In the genomic region with DNA sequence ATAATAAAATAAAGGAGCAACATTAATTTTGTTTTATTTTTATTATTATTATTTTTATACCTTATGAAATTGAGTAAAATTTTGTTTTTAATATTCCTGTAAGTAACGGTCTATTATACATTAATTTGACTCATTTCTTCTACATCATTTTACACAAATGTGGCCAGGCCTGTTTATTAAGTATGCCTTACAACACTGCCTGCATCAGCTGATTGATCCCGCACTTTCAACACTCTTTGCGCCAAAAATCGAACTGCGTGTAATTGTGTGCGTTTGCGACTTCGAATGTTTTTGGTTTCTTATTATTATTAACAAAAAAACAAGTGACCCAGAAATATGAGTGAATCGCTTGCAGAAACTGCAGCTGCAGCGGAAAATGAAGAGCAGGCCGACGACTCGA, we compare ENCODE assay signal across 1 fruit fly cellular context.
TF ChIP-seq lines count a peak whose summit lies in the region.

A gene (plus strand): TSS at position 185 of the 400 bp plus-strand sequence.

TF ChIP-seq in whole organism, embryonic, 481 proteins besides CTCF, POLR2A, EP300 and RAD21 (continued from another document):
- peak; percentile 23 for TF ChIP-seq CG9609 (GFP tag; optimal IDR thresholded peaks at IDR 0.05; lab: Kevin White, UChicago)
- peak; percentile 25 for TF ChIP-seq CG13424 (tag; optimal IDR thresholded peaks at IDR 0.05; lab: Kevin White, UChicago)
- no peak for TF ChIP-seq CG5180 (GFP tag; optimal IDR thresholded peaks at IDR 0.05; lab: Kevin White, UChicago)
- TF ChIP-seq bigmax (GFP tag; optimal IDR thresholded peaks at IDR 0.05; lab: Kevin White, UChicago) = no peak
- TF ChIP-seq MBD-R2 (GFP tag; IDR thresholded peaks at IDR 0.05; lab: Robert Waterston, UW) = peak; percentile 86
- TF ChIP-seq CG9215 (GFP tag; IDR thresholded peaks at IDR 0.05; lab: Robert Waterston, UW) = no peak
- peak; percentile 40 to 43 for TF ChIP-seq chif (GFP tag; optimal IDR thresholded peaks at IDR 0.05; lab: Kevin White, UChicago)
- TF ChIP-seq CG7839 (tag; optimal IDR thresholded peaks at IDR 0.05; lab: Kevin White, UChicago) = no peak
- no peak for TF ChIP-seq zf30C (GFP tag; optimal IDR thresholded peaks at IDR 0.05; lab: Kevin White, UChicago)
- TF ChIP-seq CG1792 (GFP tag; optimal IDR thresholded peaks at IDR 0.05; lab: Kevin White, UChicago) = no peak
- TF ChIP-seq ranshi (GFP tag; IDR thresholded peaks at IDR 0.05; lab: Robert Waterston, UW) = 0 out of 2 replicates have a peak, but pooled peaks have one; percentile 11
- TF ChIP-seq scrt (GFP tag; optimal IDR thresholded peaks at IDR 0.05; lab: Kevin White, UChicago) = no peak
- no peak for TF ChIP-seq Drgx (GFP tag; IDR thresholded peaks at IDR 0.05; lab: Robert Waterston, UW)
- no peak for TF ChIP-seq Lim3 (GFP tag; IDR thresholded peaks at IDR 0.05; lab: Robert Waterston, UW)
- no peak for TF ChIP-seq CG14441 (GFP tag; IDR thresholded peaks at IDR 0.05; lab: Robert Waterston, UW)
- TF ChIP-seq CG9932 (GFP tag; IDR thresholded peaks at IDR 0.05; lab: Robert Waterston, UW) = peak; percentile 73
- peak; percentile 27 for TF ChIP-seq maf-S (GFP tag; optimal IDR thresholded peaks at IDR 0.05; lab: Kevin White, UChicago)
- peak; percentile 30 for TF ChIP-seq BEAF-32 (GFP tag; optimal IDR thresholded peaks at IDR 0.05; lab: Kevin White, UChicago)
- TF ChIP-seq gsb (GFP tag; IDR thresholded peaks at IDR 0.05; lab: Robert Waterston, UW) = no peak
- TF ChIP-seq sob (GFP tag; IDR thresholded peaks at IDR 0.05; lab: Robert Waterston, UW) = peak; percentile 80
- TF ChIP-seq dysf (GFP tag; IDR thresholded peaks at IDR 0.05; lab: Robert Waterston, UW) = peak; percentile 30; the same call in 1 of the 3 replicates
- TF ChIP-seq bowl (GFP tag; IDR thresholded peaks at IDR 0.05; lab: Robert Waterston, UW) = no peak
- TF ChIP-seq amos (GFP tag; IDR thresholded peaks at IDR 0.05; lab: Robert Waterston, UW; ENCODE audit: partially characterized antibody) = peak; percentile 74
- TF ChIP-seq z (GFP tag; IDR thresholded peaks at IDR 0.05; lab: Robert Waterston, UW) = no peak
- TF ChIP-seq CG11723 (GFP tag; optimal IDR thresholded peaks at IDR 0.05; lab: Kevin White, UChicago) = no peak
- TF ChIP-seq CG10462 (GFP tag; optimal IDR thresholded peaks at IDR 0.05; lab: Kevin White, UChicago) = peak; percentile 47
- peak; percentile 96 for TF ChIP-seq Ets65A (GFP tag; lab: Kevin White, UChicago)
- TF ChIP-seq chn (GFP tag; optimal IDR thresholded peaks at IDR 0.05; lab: Kevin White, UChicago) = peak; percentile 41
- peak; percentile 42 for TF ChIP-seq Elba2 (GFP tag; optimal IDR thresholded peaks at IDR 0.05; lab: Kevin White, UChicago)
- no peak for TF ChIP-seq CG11398 (GFP tag; optimal IDR thresholded peaks at IDR 0.05; lab: Kevin White, UChicago)
- peak; percentile 14 for TF ChIP-seq CG8924 (tag; optimal IDR thresholded peaks at IDR 0.05; lab: Kevin White, UChicago)
- TF ChIP-seq CG10654 (GFP tag; optimal IDR thresholded peaks at IDR 0.05; lab: Kevin White, UChicago) = no peak
- no peak for TF ChIP-seq eyg (GFP tag; optimal IDR thresholded peaks at IDR 0.05; lab: Kevin White, UChicago)
- no peak for TF ChIP-seq rib (GFP tag; IDR thresholded peaks at IDR 0.05; lab: Robert Waterston, UW)
- no peak for TF ChIP-seq eve (GFP tag; optimal IDR thresholded peaks at IDR 0.05; lab: Kevin White, UChicago)
- TF ChIP-seq CG10959 (GFP tag; IDR thresholded peaks at IDR 0.05; lab: Robert Waterston, UW) = no peak
- peak; percentile 37 for TF ChIP-seq CG4617 (GFP tag; optimal IDR thresholded peaks at IDR 0.05; lab: Kevin White, UChicago; ENCODE audit: borderline replicate concordance)
- TF ChIP-seq CG30020 (tag; optimal IDR thresholded peaks at IDR 0.05; lab: Kevin White, UChicago) = peak; percentile 1
- TF ChIP-seq CG10979 (tag; optimal IDR thresholded peaks at IDR 0.05; lab: Kevin White, UChicago) = no peak
- no peak for TF ChIP-seq danr (GFP tag; IDR thresholded peaks at IDR 0.05; lab: Robert Waterston, UW)
- TF ChIP-seq sima (GFP tag; optimal IDR thresholded peaks at IDR 0.05; lab: Kevin White, UChicago) = no peak
- TF ChIP-seq Xbp1 (GFP tag; optimal IDR thresholded peaks at IDR 0.05; lab: Kevin White, UChicago) = peak; percentile 52
- TF ChIP-seq Asciz (GFP tag; optimal IDR thresholded peaks at IDR 0.05; lab: Kevin White, UChicago) = no peak
- TF ChIP-seq jigr1 (GFP tag; IDR thresholded peaks at IDR 0.05; lab: Robert Waterston, UW) = no peak
- peak; percentile 38 for TF ChIP-seq CG9817 (tag; optimal IDR thresholded peaks at IDR 0.05; lab: Kevin White, UChicago)
- TF ChIP-seq bsh (GFP tag; optimal IDR thresholded peaks at IDR 0.05; lab: Kevin White, UChicago) = peak in 1 of 2 experiments; percentile 16
- no peak for TF ChIP-seq CG15696 (tag; optimal IDR thresholded peaks at IDR 0.05; lab: Kevin White, UChicago)
- TF ChIP-seq ttk (GFP tag; IDR thresholded peaks at IDR 0.05; lab: Robert Waterston, UW) = no peak
- TF ChIP-seq corto (GFP tag; optimal IDR thresholded peaks at IDR 0.05; lab: Kevin White, UChicago) = no peak
- no peak for TF ChIP-seq Tbp (GFP tag; optimal IDR thresholded peaks at IDR 0.05; lab: Kevin White, UChicago)
- peak; percentile 44 for TF ChIP-seq Hsf (GFP tag; optimal IDR thresholded peaks at IDR 0.05; lab: Kevin White, UChicago)
- TF ChIP-seq Chrac-16 (GFP tag; optimal IDR thresholded peaks at IDR 0.05; lab: Kevin White, UChicago) = peak; percentile 44
- no peak for TF ChIP-seq cad (GFP tag; optimal IDR thresholded peaks at IDR 0.05; lab: Kevin White, UChicago)
- TF ChIP-seq al (GFP tag; IDR thresholded peaks at IDR 0.05; lab: Robert Waterston, UW) = no peak
- TF ChIP-seq ci (GFP tag; IDR thresholded peaks at IDR 0.05; lab: Robert Waterston, UW) = peak; percentile 14; the same call in 1 of the 3 replicates
- TF ChIP-seq grau (tag; optimal IDR thresholded peaks at IDR 0.05; lab: Kevin White, UChicago) = peak; percentile 32
- peak; percentile 53 for TF ChIP-seq CG15514 (GFP tag; optimal IDR thresholded peaks at IDR 0.05; lab: Kevin White, UChicago)
- peak; percentile 17; the same call in 1 of the 2 replicates for TF ChIP-seq H2.0 (GFP tag; IDR thresholded peaks at IDR 0.05; lab: Robert Waterston, UW)
- peak; percentile 35 for TF ChIP-seq CG14710 (tag; optimal IDR thresholded peaks at IDR 0.05; lab: Kevin White, UChicago)
- peak; percentile 97 to 99 for TF ChIP-seq crp (GFP tag; optimal IDR thresholded peaks at IDR 0.05; lab: Kevin White, UChicago)
- TF ChIP-seq gce (GFP tag; IDR thresholded peaks at IDR 0.05; lab: Robert Waterston, UW) = no peak
- TF ChIP-seq CG11696 (GFP tag; IDR thresholded peaks at IDR 0.05; lab: Robert Waterston, UW) = no peak
- TF ChIP-seq Bteb2 (GFP tag; optimal IDR thresholded peaks at IDR 0.05; lab: Kevin White, UChicago) = peak; percentile 26
- TF ChIP-seq CG34376 (GFP tag; optimal IDR thresholded peaks at IDR 0.05; lab: Kevin White, UChicago) = no peak
- TF ChIP-seq Opbp (GFP tag; IDR thresholded peaks at IDR 0.05; lab: Robert Waterston, UW; ENCODE audit: partially characterized antibody) = peak; percentile 49; the same call in 1 of the 3 replicates
- no peak for TF ChIP-seq CG6813 (GFP tag; optimal IDR thresholded peaks at IDR 0.05; lab: Kevin White, UChicago)
- TF ChIP-seq CG13287 (GFP tag; IDR thresholded peaks at IDR 0.05; lab: Robert Waterston, UW; ENCODE audit: partially characterized antibody) = peak; percentile 66
- no peak for TF ChIP-seq CG10274 (GFP tag; optimal IDR thresholded peaks at IDR 0.05; lab: Kevin White, UChicago)
- TF ChIP-seq Optix (GFP tag; IDR thresholded peaks at IDR 0.05; lab: Robert Waterston, UW) = no peak
- peak; percentile 60 for TF ChIP-seq vvl (GFP tag; IDR thresholded peaks at IDR 0.05; lab: Robert Waterston, UW)
- peak; percentile 54 for TF ChIP-seq CG17912 (GFP tag; optimal IDR thresholded peaks at IDR 0.05; lab: Kevin White, UChicago)
- TF ChIP-seq esg (GFP tag; conservative IDR thresholded peaks at IDR 0.05; lab: Robert Waterston, UW) = no peak
- TF ChIP-seq CG15269 (tag; optimal IDR thresholded peaks at IDR 0.05; lab: Kevin White, UChicago) = no peak
